Worm (Caenorhabditis elegans): Measurements from ENCODE around the gene dig-1.

- TF ChIP-seq unc-62 (GFP tag; optimal IDR thresholded peaks at IDR 0.05) (no peak), nhr-90 (tag; optimal IDR thresholded peaks at IDR 0.05) (no peak), F57A8.1 (GFP tag; optimal IDR thresholded peaks at IDR 0.05) (no peak)
These were observed 20.6 kb upstream of the dig-1 start, which contains the start of gene wdr-4 for ce11 chrIII:6725489-6725888.
